Worm (Caenorhabditis elegans) whole organism, L4 larva: ENCODE measurements around the gene try-12.

Experiments
- T26A8.4 ChIP-seq: fragments of 200-800 bp; sonication (Bioruptor generic); IDR thresholded peaks from 2 replicates; pipeline ENCODE4 v1.3.6; 2022; ENCODE audit warnings: missing genetic modification characterization, missing compliant biosample characterization
- dve-1 ChIP-seq: sonication (generic microtip); optimal IDR thresholded peaks from 2 replicates; lab custom pipeline; 2017; ENCODE audit warnings: antibody characterized with exemption, mild to moderate bottlenecking, missing genetic modification characterization, missing compliant biosample characterization; ENCODE audit not compliant: insufficient read depth
- egl-27 ChIP-seq: sonication (generic microtip); optimal IDR thresholded peaks from 3 replicates; lab custom pipeline; 2017; ENCODE audit warnings: missing biosample characterization, missing genetic modification reagents, missing genetic modification characterization
- lir-3 ChIP-seq: sonication (generic microtip); optimal IDR thresholded peaks from 2 replicates; lab custom pipeline; 2016; ENCODE audit warnings: mild to moderate bottlenecking, missing genetic modification characterization, missing compliant biosample characterization
- nhr-111 ChIP-seq: fragments of 200-800 bp; sonication (Bioruptor generic); optimal IDR thresholded peaks from 2 replicates; lab custom pipeline; 2018; ENCODE audit warnings: mild to moderate bottlenecking, missing genetic modification characterization, missing compliant biosample characterization
- nhr-28 ChIP-seq: fragments of 150-350 bp; optimal IDR thresholded peaks from 2 replicates; lab custom pipeline; 2014; ENCODE audit warnings: missing biosample characterization, missing genetic modification characterization
- nhr-77 ChIP-seq: fragments of 150-350 bp; optimal IDR thresholded peaks from 2 replicates; lab custom pipeline; 2014; ENCODE audit warnings: missing biosample characterization, missing genetic modification characterization
- skn-1 ChIP-seq: fragments of 150-350 bp; optimal IDR thresholded peaks from 2 replicates; lab custom pipeline; 2014; ENCODE audit warnings: missing biosample characterization, missing genetic modification characterization

- TF ChIP-seq nhr-77 (no peak), skn-1 (tag; lab: Kevin White, UChicago) (no peak), lir-3 (tag; lab: Kevin White, UChicago) (no peak), egl-27 (tag; lab: Kevin White, UChicago) (no peak), nhr-111 (GFP tag; lab: Kevin White, UChicago) (no peak), dve-1 (tag; lab: Kevin White, UChicago) (no peak), nhr-28 (no peak), T26A8.4 (GFP tag; lab: Robert Waterston, UW) (no peak)
Observed at ce11 chrV:7451421-7451820, 2.3 kb downstream of the try-12 start, which contains the start of gene try-11.
